In the genomic region with DNA sequence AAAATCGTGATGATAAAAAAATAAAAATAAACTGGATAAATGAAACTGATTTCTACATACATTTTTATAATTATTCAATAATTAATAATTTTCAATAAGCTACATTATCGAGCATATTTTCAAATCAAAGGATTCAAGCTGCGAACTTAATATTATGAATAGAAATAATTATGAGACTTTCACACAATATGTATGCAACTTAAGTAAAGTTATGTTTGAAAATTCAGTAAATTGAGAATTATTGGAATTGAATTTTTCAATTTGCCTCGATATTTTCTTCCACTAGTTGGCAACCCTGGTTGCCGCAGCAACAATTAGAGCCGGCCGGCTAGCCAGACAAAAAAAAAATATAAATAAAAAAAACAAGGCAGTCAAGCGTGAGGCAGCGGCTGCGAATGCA, we compare ENCODE assay signal across 4 fruit fly cellular contexts.
TF ChIP-seq lines count a peak whose summit lies in the region.

No protein-coding gene starts in this region.

- no peak for TF ChIP-seq CTCF in whole organism, embryonic (GFP tag; optimal IDR thresholded peaks at IDR 0.05; lab: Kevin White, UChicago)

TF ChIP-seq in whole organism, adult, 20 proteins besides CTCF, POLR2A, EP300 and RAD21:
- TF ChIP-seq Hr96 (GFP tag; optimal IDR thresholded peaks at IDR 0.05; lab: Kevin White, UChicago) = no peak
- TF ChIP-seq CG14711 (tag; optimal IDR thresholded peaks at IDR 0.05; lab: Kevin White, UChicago) = peak; percentile 50
- no peak for TF ChIP-seq CG5204 (GFP tag; optimal IDR thresholded peaks at IDR 0.05; lab: Kevin White, UChicago)
TF ChIP-seq in whole organism, adult: peak in this region for 1.

TF ChIP-seq in whole organism, embryonic, 481 proteins besides CTCF, POLR2A, EP300 and RAD21:
- TF ChIP-seq nerfin-2 (GFP tag; IDR thresholded peaks at IDR 0.05; lab: Robert Waterston, UW; ENCODE audit: partially characterized antibody) = no peak
- no peak for TF ChIP-seq HmgD (GFP tag; optimal IDR thresholded peaks at IDR 0.05; lab: Kevin White, UChicago)
- TF ChIP-seq CrebB (tag; optimal IDR thresholded peaks at IDR 0.05; lab: Kevin White, UChicago) = no peak
- TF ChIP-seq Drgx (GFP tag; IDR thresholded peaks at IDR 0.05; lab: Robert Waterston, UW) = peak; percentile 23; the same call in 1 of the 2 replicates
- no peak for TF ChIP-seq kni (GFP tag; optimal IDR thresholded peaks at IDR 0.05; lab: Kevin White, UChicago)

TF ChIP-seq in whole organism, prepupa, 60 proteins besides CTCF, POLR2A, EP300 and RAD21 (continues in another document):
- peak; percentile 21 for TF ChIP-seq achi (GFP tag; optimal IDR thresholded peaks at IDR 0.05; lab: Kevin White, UChicago)
- TF ChIP-seq CG7368 (GFP tag; optimal IDR thresholded peaks at IDR 0.05; lab: Kevin White, UChicago) = no peak
- no peak for TF ChIP-seq net (GFP tag; optimal IDR thresholded peaks at IDR 0.05; lab: Kevin White, UChicago)
- no peak for TF ChIP-seq dac (GFP tag; optimal IDR thresholded peaks at IDR 0.05; lab: Kevin White, UChicago)
- TF ChIP-seq CG3032 (tag; optimal IDR thresholded peaks at IDR 0.05; lab: Kevin White, UChicago) = peak; percentile 52
- TF ChIP-seq Eip93F (GFP tag; optimal IDR thresholded peaks at IDR 0.05; lab: Kevin White, UChicago) = no peak
- TF ChIP-seq CG6792 (GFP tag; optimal IDR thresholded peaks at IDR 0.05; lab: Kevin White, UChicago) = no peak
- peak; percentile 37 for TF ChIP-seq CG3919 (GFP tag; optimal IDR thresholded peaks at IDR 0.05; lab: Kevin White, UChicago)
- peak; percentile 7 to 50 for TF ChIP-seq salr (GFP tag; optimal IDR thresholded peaks at IDR 0.05; lab: Kevin White, UChicago)
- no peak for TF ChIP-seq CG4318 (GFP tag; optimal IDR thresholded peaks at IDR 0.05; lab: Kevin White, UChicago)
- no peak for TF ChIP-seq lz (GFP tag; optimal IDR thresholded peaks at IDR 0.05; lab: Kevin White, UChicago)
- TF ChIP-seq CG9139 (GFP tag; optimal IDR thresholded peaks at IDR 0.05; lab: Kevin White, UChicago) = no peak
- peak; percentile 26 for TF ChIP-seq fd59A (GFP tag; optimal IDR thresholded peaks at IDR 0.05; lab: Kevin White, UChicago)
- peak; percentile 81 for TF ChIP-seq Eip78C (GFP tag; lab: Kevin White, UChicago)
- TF ChIP-seq CG31627 (GFP tag; optimal IDR thresholded peaks at IDR 0.05; lab: Kevin White, UChicago) = no peak
- no peak for TF ChIP-seq Smox (GFP tag; optimal IDR thresholded peaks at IDR 0.05; lab: Kevin White, UChicago)
- TF ChIP-seq Hr39 (GFP tag; optimal IDR thresholded peaks at IDR 0.05; lab: Kevin White, UChicago) = no peak
- TF ChIP-seq vri (GFP tag; optimal IDR thresholded peaks at IDR 0.05; lab: Kevin White, UChicago) = no peak
- TF ChIP-seq Hr38 (GFP tag; optimal IDR thresholded peaks at IDR 0.05; lab: Kevin White, UChicago) = no peak
- TF ChIP-seq CG8119 (GFP tag; IDR thresholded peaks at IDR 0.05; lab: Robert Waterston, UW) = peak; percentile 47
- peak; percentile 32 for TF ChIP-seq CG8632 (GFP tag; optimal IDR thresholded peaks at IDR 0.05; lab: Kevin White, UChicago)
- TF ChIP-seq OdsH (GFP tag; optimal IDR thresholded peaks at IDR 0.05; lab: Kevin White, UChicago) = peak; percentile 39
- peak; percentile 32 for TF ChIP-seq CG11762 (GFP tag; optimal IDR thresholded peaks at IDR 0.05; lab: Kevin White, UChicago; ENCODE audit: insufficient read depth)
- TF ChIP-seq topi (GFP tag; optimal IDR thresholded peaks at IDR 0.05; lab: Kevin White, UChicago) = no peak
- no peak for TF ChIP-seq Sox14 (GFP tag; optimal IDR thresholded peaks at IDR 0.05; lab: Kevin White, UChicago)
- TF ChIP-seq CG8319 (GFP tag; optimal IDR thresholded peaks at IDR 0.05; lab: Kevin White, UChicago) = no peak
- no peak for TF ChIP-seq fd85E (GFP tag; optimal IDR thresholded peaks at IDR 0.05; lab: Kevin White, UChicago)
- peak; percentile 15 for TF ChIP-seq acj6 (GFP tag; optimal IDR thresholded peaks at IDR 0.05; lab: Kevin White, UChicago)
- no peak for TF ChIP-seq svp (GFP tag; lab: Kevin White, UChicago)
- TF ChIP-seq Blimp-1 (GFP tag; optimal IDR thresholded peaks at IDR 0.05; lab: Kevin White, UChicago) = no peak
- peak; percentile 46 for TF ChIP-seq CG6808 (GFP tag; optimal IDR thresholded peaks at IDR 0.05; lab: Kevin White, UChicago)
- TF ChIP-seq Gug (GFP tag; IDR thresholded peaks at IDR 0.05; lab: Robert Waterston, UW) = no peak
- TF ChIP-seq fkh (GFP tag; optimal IDR thresholded peaks at IDR 0.05; lab: Kevin White, UChicago) = no peak
- peak; percentile 14 for TF ChIP-seq CG10631 (GFP tag; optimal IDR thresholded peaks at IDR 0.05; lab: Kevin White, UChicago)
- TF ChIP-seq CG16779 (tag; optimal IDR thresholded peaks at IDR 0.05; lab: Kevin White, UChicago) = no peak
- TF ChIP-seq CG34406 (GFP tag; optimal IDR thresholded peaks at IDR 0.05; lab: Kevin White, UChicago) = no peak
- TF ChIP-seq CG11902 (GFP tag; optimal IDR thresholded peaks at IDR 0.05; lab: Kevin White, UChicago) = no peak
- TF ChIP-seq esn (GFP tag; optimal IDR thresholded peaks at IDR 0.05; lab: Kevin White, UChicago) = no peak
- peak; percentile 63 for TF ChIP-seq Ets96B (tag; optimal IDR thresholded peaks at IDR 0.05; lab: Kevin White, UChicago)
- no peak for TF ChIP-seq Sox102F (GFP tag; optimal IDR thresholded peaks at IDR 0.05; lab: Kevin White, UChicago)
- peak; percentile 20 for TF ChIP-seq Hr4 (GFP tag; optimal IDR thresholded peaks at IDR 0.05; lab: Kevin White, UChicago)

TF ChIP-seq in whole organism, pupa, 21 proteins besides CTCF, POLR2A, EP300 and RAD21:
- TF ChIP-seq rn (GFP tag; IDR thresholded peaks at IDR 0.05; lab: Robert Waterston, UW) (0 out of 2 replicates have a peak, but pooled peaks have one; percentile 9), CG17806 (tag; optimal IDR thresholded peaks at IDR 0.05; lab: Kevin White, UChicago) (peak; percentile 65), CG34367 (tag; optimal IDR thresholded peaks at IDR 0.05; lab: Kevin White, UChicago) (peak; percentile 35), EcR (GFP tag; optimal IDR thresholded peaks at IDR 0.05; lab: Kevin White, UChicago) (no peak), Snoo (tag; optimal IDR thresholded peaks at IDR 0.05; lab: Kevin White, UChicago) (no peak), CG9948 (tag; optimal IDR thresholded peaks at IDR 0.05; lab: Kevin White, UChicago) (peak; percentile 61), CG8159 (tag; optimal IDR thresholded peaks at IDR 0.05; lab: Kevin White, UChicago) (peak; percentile 78), CG15710 (tag; optimal IDR thresholded peaks at IDR 0.05; lab: Kevin White, UChicago) (peak; percentile 61)
